Fruit fly (Drosophila melanogaster): ENCODE measurements around the gene Cpr72Ea.

Cpr72Ea gene

dm6 chr3L:16380770-16381169 lies 18.4 kb downstream of the Cpr72Ea start:
- no peak for TF ChIP-seq Dll (optimal IDR thresholded peaks at IDR 0.05)
- no peak for TF ChIP-seq pan (optimal IDR thresholded peaks at IDR 0.05)
- TF ChIP-seq psq (optimal IDR thresholded peaks at IDR 0.05): no peak
- no peak for TF ChIP-seq usp (GFP tag; optimal IDR thresholded peaks at IDR 0.05)
- no peak for TF ChIP-seq EcR (GFP tag; optimal IDR thresholded peaks at IDR 0.05)
- no peak for TF ChIP-seq CG8478 (optimal IDR thresholded peaks at IDR 0.05)

- TF ChIP-seq CG8478 (optimal IDR thresholded peaks at IDR 0.05) (no peak), pan (optimal IDR thresholded peaks at IDR 0.05) (no peak), EcR (GFP tag; optimal IDR thresholded peaks at IDR 0.05) (no peak), Dll (optimal IDR thresholded peaks at IDR 0.05) (no peak), psq (optimal IDR thresholded peaks at IDR 0.05) (no peak), usp (GFP tag; optimal IDR thresholded peaks at IDR 0.05) (no peak)
Observed at dm6 chr3L:16381184-16381797, 18.9 kb downstream of the Cpr72Ea start, which contains the start of gene Agpat4. TSS of gene Agpat4 (minus strand) at chr3L:16381570.

- no peak for TF ChIP-seq psq (optimal IDR thresholded peaks at IDR 0.05)
- no peak for TF ChIP-seq usp (GFP tag; optimal IDR thresholded peaks at IDR 0.05)
- no peak for TF ChIP-seq pan (optimal IDR thresholded peaks at IDR 0.05)
- no peak for TF ChIP-seq EcR (GFP tag; optimal IDR thresholded peaks at IDR 0.05)
- no peak for TF ChIP-seq Dll (optimal IDR thresholded peaks at IDR 0.05)
- no peak for TF ChIP-seq CG8478 (optimal IDR thresholded peaks at IDR 0.05)
Observed at dm6 chr3L:16383056-16383455, 20.7 kb downstream of the Cpr72Ea start.

- TF ChIP-seq psq (optimal IDR thresholded peaks at IDR 0.05) (no peak), usp (GFP tag; optimal IDR thresholded peaks at IDR 0.05) (no peak), pan (optimal IDR thresholded peaks at IDR 0.05) (no peak), CG8478 (optimal IDR thresholded peaks at IDR 0.05) (no peak), Dll (optimal IDR thresholded peaks at IDR 0.05) (no peak), EcR (GFP tag; optimal IDR thresholded peaks at IDR 0.05) (no peak)
Observed at dm6 chr3L:16384145-16384705, 21.8 kb downstream of the Cpr72Ea start.

- TF ChIP-seq EcR (GFP tag; optimal IDR thresholded peaks at IDR 0.05) (no peak), CG8478 (optimal IDR thresholded peaks at IDR 0.05) (no peak), pan (optimal IDR thresholded peaks at IDR 0.05) (no peak), Dll (optimal IDR thresholded peaks at IDR 0.05) (no peak), psq (optimal IDR thresholded peaks at IDR 0.05) (no peak), usp (GFP tag; optimal IDR thresholded peaks at IDR 0.05) (no peak)
Observed at dm6 chr3L:16385252-16385879, 23.0 kb downstream of the Cpr72Ea start.

dm6 chr3L:16385880-16386584 lies 23.6 kb downstream of the Cpr72Ea start, which contains the start of the genes Agpat3 and RAF2:
TSS of gene Agpat3 (minus strand) at chr3L:16385957.
TSS of gene RAF2 (plus strand) at chr3L:16386327.
- no peak for TF ChIP-seq CG8478 (optimal IDR thresholded peaks at IDR 0.05)

dm6 chr3L:16390793-16391192 lies 28.4 kb downstream of the Cpr72Ea start:
- no peak for TF ChIP-seq pan (optimal IDR thresholded peaks at IDR 0.05)
- TF ChIP-seq usp (GFP tag; optimal IDR thresholded peaks at IDR 0.05): no peak

- TF ChIP-seq EcR (GFP tag; optimal IDR thresholded peaks at IDR 0.05): no peak
- TF ChIP-seq pan (optimal IDR thresholded peaks at IDR 0.05): no peak
- TF ChIP-seq usp (GFP tag; optimal IDR thresholded peaks at IDR 0.05): no peak
- no peak for TF ChIP-seq Dll (optimal IDR thresholded peaks at IDR 0.05)
- TF ChIP-seq psq (optimal IDR thresholded peaks at IDR 0.05): no peak
- TF ChIP-seq CG8478 (optimal IDR thresholded peaks at IDR 0.05): no peak
Observed at dm6 chr3L:16391257-16391656, 28.9 kb downstream of the Cpr72Ea start.

- TF ChIP-seq Dll (optimal IDR thresholded peaks at IDR 0.05) (no peak), CG8478 (optimal IDR thresholded peaks at IDR 0.05) (no peak), pan (optimal IDR thresholded peaks at IDR 0.05) (no peak), usp (GFP tag; optimal IDR thresholded peaks at IDR 0.05) (no peak), psq (optimal IDR thresholded peaks at IDR 0.05) (no peak), EcR (GFP tag; optimal IDR thresholded peaks at IDR 0.05) (no peak)
Observed at dm6 chr3L:16392203-16392800, 29.9 kb downstream of the Cpr72Ea start.

dm6 chr3L:16392874-16393273 lies 30.5 kb downstream of the Cpr72Ea start:
- TF ChIP-seq Dll (optimal IDR thresholded peaks at IDR 0.05): no peak
- TF ChIP-seq pan (optimal IDR thresholded peaks at IDR 0.05): no peak
- no peak for TF ChIP-seq usp (GFP tag; optimal IDR thresholded peaks at IDR 0.05)
- no peak for TF ChIP-seq psq (optimal IDR thresholded peaks at IDR 0.05)
- no peak for TF ChIP-seq CG8478 (optimal IDR thresholded peaks at IDR 0.05)
- TF ChIP-seq EcR (GFP tag; optimal IDR thresholded peaks at IDR 0.05): no peak

- TF ChIP-seq Dll (optimal IDR thresholded peaks at IDR 0.05): no peak
- no peak for TF ChIP-seq pan (optimal IDR thresholded peaks at IDR 0.05)
- no peak for TF ChIP-seq usp (GFP tag; optimal IDR thresholded peaks at IDR 0.05)
- no peak for TF ChIP-seq CG8478 (optimal IDR thresholded peaks at IDR 0.05)
- TF ChIP-seq psq (optimal IDR thresholded peaks at IDR 0.05): no peak
- no peak for TF ChIP-seq EcR (GFP tag; optimal IDR thresholded peaks at IDR 0.05)
Observed at dm6 chr3L:16393700-16394099, 31.3 kb downstream of the Cpr72Ea start.

- TF ChIP-seq Dll (optimal IDR thresholded peaks at IDR 0.05) (no peak), psq (optimal IDR thresholded peaks at IDR 0.05) (no peak), EcR (GFP tag; optimal IDR thresholded peaks at IDR 0.05) (no peak), CG8478 (optimal IDR thresholded peaks at IDR 0.05) (no peak), pan (optimal IDR thresholded peaks at IDR 0.05) (no peak), usp (GFP tag; optimal IDR thresholded peaks at IDR 0.05) (no peak)
Observed at dm6 chr3L:16394506-16394905, 32.1 kb downstream of the Cpr72Ea start, which contains the start of gene Gagr. TSS of gene Gagr (plus strand) at chr3L:16394586.

Data from whole organism.